Worm (Caenorhabditis elegans): ENCODE results near the gene mcat-1.

DNA sequence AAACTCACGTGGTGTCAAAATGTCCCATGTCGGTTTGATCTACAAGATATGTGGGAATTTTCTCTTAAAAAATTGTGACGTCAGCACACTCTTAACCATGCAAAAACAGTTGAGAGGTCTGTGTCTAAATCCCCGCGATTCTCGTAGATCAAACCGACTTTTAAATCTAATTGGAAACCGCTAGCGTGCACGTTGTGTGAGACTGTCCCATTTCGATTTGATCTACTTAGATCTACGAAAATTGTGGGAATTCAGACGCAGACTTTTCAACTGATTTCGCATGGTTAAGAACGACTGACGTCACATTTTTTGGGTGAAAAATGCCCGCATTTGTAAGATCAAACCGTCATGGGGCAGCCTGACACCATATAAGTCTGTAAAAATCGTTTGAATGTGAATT, 33.4 kb downstream of the mcat-1 start:
- TF ChIP-seq elt-1 (tag; optimal IDR thresholded peaks at IDR 0.05) = no peak
- TF ChIP-seq nhr-10 (tag; optimal IDR thresholded peaks at IDR 0.05) = no peak
- no peak for TF ChIP-seq lin-39 (tag; optimal IDR thresholded peaks at IDR 0.05)
- no peak for TF ChIP-seq unc-62 (GFP tag; optimal IDR thresholded peaks at IDR 0.05)
- TF ChIP-seq nhr-11 (tag; optimal IDR thresholded peaks at IDR 0.05) = no peak
- TF ChIP-seq mdl-1 (tag; optimal IDR thresholded peaks at IDR 0.05) = no peak
- no peak for TF ChIP-seq sma-9 (GFP tag; optimal IDR thresholded peaks at IDR 0.05)
- TF ChIP-seq sma-9 (tag; optimal IDR thresholded peaks at IDR 0.05) = no peak
- no peak for TF ChIP-seq ztf-11 (tag; optimal IDR thresholded peaks at IDR 0.05)
- TF ChIP-seq lsy-2 (tag; optimal IDR thresholded peaks at IDR 0.05) = no peak
- no peak for TF ChIP-seq nhr-23 (tag; optimal IDR thresholded peaks at IDR 0.05)

Measured in whole organism, L2 larva.